Worm (Caenorhabditis elegans): ENCODE results near the gene hlh-12.

DNA sequence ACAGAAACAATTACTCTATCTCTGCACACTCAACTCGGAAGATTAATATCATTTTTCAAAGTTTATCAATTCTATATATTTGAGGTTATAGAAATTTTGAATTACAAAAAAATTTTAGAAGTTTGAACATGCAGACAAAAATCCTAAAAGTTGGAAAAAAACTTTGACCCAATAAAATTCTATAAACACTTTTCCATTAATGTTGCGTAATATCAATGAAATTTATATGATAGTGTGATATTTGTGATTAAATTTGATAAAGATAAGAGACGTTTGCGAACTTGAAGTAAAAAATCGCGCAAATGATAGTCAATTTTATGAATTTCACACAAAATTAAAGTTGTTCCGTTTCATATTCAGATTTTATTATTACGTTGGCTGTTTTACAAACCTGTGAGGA, 25.2 kb downstream of the hlh-12 start:
- TF ChIP-seq nhr-77 (tag; optimal IDR thresholded peaks at IDR 0.05) (no peak), zag-1 (tag; optimal IDR thresholded peaks at IDR 0.05) (no peak), nhr-237 (tag; optimal IDR thresholded peaks at IDR 0.05) (no peak), nhr-11 (tag; optimal IDR thresholded peaks at IDR 0.05) (no peak), egl-27 (tag; optimal IDR thresholded peaks at IDR 0.05) (no peak), skn-1 (tag; optimal IDR thresholded peaks at IDR 0.05) (no peak), aly-2 (tag; optimal IDR thresholded peaks at IDR 0.05) (no peak), lin-13 (GFP tag; optimal IDR thresholded peaks at IDR 0.05) (no peak), unc-62 (GFP tag; optimal IDR thresholded peaks at IDR 0.05) (no peak), R02D3.7 (tag; optimal IDR thresholded peaks at IDR 0.05) (no peak)

Measured in whole organism, L2 larva.